Fruit fly (Drosophila melanogaster) whole organism, embryonic: ENCODE results near the gene CG15498.
A peak's percentile ranks its signal among the peaks of the same experiment; 100 is the strongest.

ENCODE experiments used
- Abd-B ChIP-seq: fragments of 200-800 bp; sonication (Bioruptor generic); optimal IDR thresholded peaks from 2 replicates; lab custom pipeline; 2018; ENCODE audit warnings: missing biosample characterization, mild to moderate bottlenecking, missing genetic modification characterization, moderate library complexity
- Antp ChIP-seq: fragments of 200-800 bp; sonication (Bioruptor generic); optimal IDR thresholded peaks from 3 replicates; lab custom pipeline; 2016; ENCODE audit warnings: missing biosample characterization, missing genetic modification characterization
- CG11723 ChIP-seq: fragments of 200-800 bp; sonication (Bioruptor generic); optimal IDR thresholded peaks from 2 replicates; lab custom pipeline; 2017; ENCODE audit warnings: missing biosample characterization, mild to moderate bottlenecking, missing genetic modification characterization
- CG12769 ChIP-seq: fragments of 200-800 bp; sonication (Bioruptor generic); optimal IDR thresholded peaks from 2 replicates; lab custom pipeline; 2019; ENCODE audit warnings: missing biosample characterization, mild to moderate bottlenecking, missing genetic modification characterization, moderate library complexity
- CG13624 ChIP-seq: fragments of 200-800 bp; sonication (Bioruptor generic); optimal IDR thresholded peaks from 2 replicates; lab custom pipeline; 2016; ENCODE audit warnings: missing biosample characterization, missing genetic modification characterization
- CG15696 ChIP-seq: fragments of 200-800 bp; sonication (Bioruptor generic); optimal IDR thresholded peaks from 2 replicates; lab custom pipeline; 2019; ENCODE audit warnings: missing biosample characterization, mild to moderate bottlenecking, missing genetic modification characterization, moderate library complexity
- CG17359 ChIP-seq: fragments of 200-800 bp; sonication (Bioruptor generic); optimal IDR thresholded peaks from 3 replicates; lab custom pipeline; 2018; ENCODE audit warnings: missing biosample characterization, mild to moderate bottlenecking, missing genetic modification characterization, moderate library complexity
- CG17385 ChIP-seq: fragments of 200-800 bp; sonication (Bioruptor generic); optimal IDR thresholded peaks from 3 replicates; lab custom pipeline; 2018; ENCODE audit warnings: missing biosample characterization, mild to moderate bottlenecking, missing genetic modification characterization
- CG2678 ChIP-seq: fragments of 200-800 bp; sonication (Bioruptor generic); optimal IDR thresholded peaks from 3 replicates; lab custom pipeline; 2019; ENCODE audit warnings: missing biosample characterization, mild to moderate bottlenecking, missing genetic modification characterization, moderate library complexity
- CG32532 ChIP-seq: fragments of 200-800 bp; sonication (Bioruptor generic); IDR thresholded peaks from 2 replicates; pipeline ENCODE4 v1.3.6; 2022; ENCODE audit warnings: missing biosample characterization, missing genetic modification characterization
- CG3847 ChIP-seq: fragments of 200-800 bp; sonication (Bioruptor generic); IDR thresholded peaks from 2 replicates; pipeline ENCODE4 v1.3.6; 2022; ENCODE audit warnings: missing biosample characterization, missing genetic modification characterization
- CG6175 ChIP-seq: fragments of 200-800 bp; sonication (Bioruptor generic); IDR thresholded peaks from 3 replicates; pipeline ENCODE4 v1.3.6; 2022; ENCODE audit warnings: missing biosample characterization, missing genetic modification characterization
- CG6689 ChIP-seq: fragments of 200-800 bp; sonication (Bioruptor generic); IDR thresholded peaks from 2 replicates; pipeline ENCODE4 v1.3.6; 2022; ENCODE audit warnings: missing biosample characterization, missing genetic modification characterization
- CG7963 ChIP-seq: fragments of 200-800 bp; sonication (Bioruptor generic); IDR thresholded peaks from 3 replicates; pipeline ENCODE4 v1.3.6; 2022; ENCODE audit warnings: missing biosample characterization, missing genetic modification characterization; ENCODE audit not compliant: partially characterized antibody
- CG9215 ChIP-seq: fragments of 200-800 bp; sonication (Bioruptor generic); IDR thresholded peaks from 2 replicates; pipeline ENCODE4 v1.3.6; 2022; ENCODE audit warnings: missing biosample characterization, missing genetic modification characterization
- CG9797 ChIP-seq: fragments of 200-800 bp; sonication (Bioruptor generic); optimal IDR thresholded peaks from 3 replicates; lab custom pipeline; 2018; ENCODE audit warnings: missing biosample characterization, mild to moderate bottlenecking, missing genetic modification characterization
- CrebB ChIP-seq: fragments of 200-800 bp; sonication (Bioruptor generic); optimal IDR thresholded peaks from 3 replicates; lab custom pipeline; 2018; ENCODE audit warnings: missing biosample characterization, mild to moderate bottlenecking, missing genetic modification characterization
- Dbx ChIP-seq: fragments of 200-800 bp; sonication (Bioruptor generic); IDR thresholded peaks from 3 replicates; pipeline ENCODE4 v1.3.6; 2022; ENCODE audit warnings: missing biosample characterization, missing genetic modification characterization
- Dfd ChIP-seq, 2 experiments: fragments of >200 bp; optimal IDR thresholded peaks; 2 replicates each; lab custom pipeline; 2017; ENCODE audit warnings: missing biosample characterization in 2 of 2, missing genetic modification characterization in 2 of 2
- Dip3 ChIP-seq: fragments of 200-800 bp; sonication (Bioruptor generic); optimal IDR thresholded peaks from 3 replicates; lab custom pipeline; 2016; ENCODE audit warnings: missing biosample characterization, missing genetic modification characterization
- Hsf ChIP-seq: fragments of 200-800 bp; sonication (Bioruptor generic); optimal IDR thresholded peaks from 3 replicates; lab custom pipeline; 2016; ENCODE audit warnings: missing biosample characterization, missing genetic modification characterization
- Lim3 ChIP-seq: fragments of 200-800 bp; sonication (Bioruptor generic); IDR thresholded peaks from 2 replicates; pipeline ENCODE4 v1.3.6; 2022; ENCODE audit warnings: missing biosample characterization, missing genetic modification characterization
- Mrtf ChIP-seq: fragments of 200-800 bp; sonication (Bioruptor generic); IDR thresholded peaks from 3 replicates; pipeline ENCODE4 v1.3.6; 2022; ENCODE audit warnings: missing biosample characterization, missing genetic modification characterization
- Nf-YC ChIP-seq: fragments of 200-800 bp; optimal IDR thresholded peaks from 3 replicates; lab custom pipeline; 2019; ENCODE audit warnings: missing biosample characterization, mild to moderate bottlenecking, missing genetic modification characterization, moderate library complexity
- Rfx ChIP-seq: fragments of 200-800 bp; sonication (Bioruptor generic); IDR thresholded peaks from 2 replicates; pipeline ENCODE4 v1.3.6; 2022; ENCODE audit warnings: missing biosample characterization, missing genetic modification characterization
- Sry-β ChIP-seq: fragments of 200-800 bp; sonication (Bioruptor generic); optimal IDR thresholded peaks from 2 replicates; lab custom pipeline; 2018; ENCODE audit warnings: missing biosample characterization, mild to moderate bottlenecking, missing genetic modification characterization, moderate library complexity
- Vsx1 ChIP-seq: fragments of 200-800 bp; sonication (Bioruptor generic); optimal IDR thresholded peaks from 2 replicates; lab custom pipeline; 2017; ENCODE audit warnings: missing biosample characterization, mild to moderate bottlenecking, missing genetic modification characterization, missing genetic modification reagents
- bsh ChIP-seq, 2 experiments: fragments of 200-800 bp; sonication (Bioruptor generic); optimal IDR thresholded peaks; 2 replicates each; lab custom pipeline; 2017 to 2018; ENCODE audit warnings: mild to moderate bottlenecking in 2 of 2, missing biosample characterization in 2 of 2, missing genetic modification characterization in 2 of 2, moderate library complexity in 1 of 2
- caup ChIP-seq: fragments of 200-800 bp; sonication (Bioruptor generic); optimal IDR thresholded peaks from 3 replicates; lab custom pipeline; 2017; ENCODE audit warnings: missing biosample characterization, mild to moderate bottlenecking, missing genetic modification characterization, moderate library complexity; ENCODE audit not compliant: severe bottlenecking
- ci ChIP-seq: fragments of 200-800 bp; sonication (Bioruptor generic); IDR thresholded peaks from 3 replicates; pipeline ENCODE4 v1.3.6; 2022; ENCODE audit warnings: missing biosample characterization, missing genetic modification characterization
- crp ChIP-seq, 2 experiments: fragments of 200-800 bp; sonication (Bioruptor generic); optimal IDR thresholded peaks; 2 replicates in 1 of 2; 3 replicates in 1 of 2; lab custom pipeline; 2017; ENCODE audit warnings: missing biosample characterization in 2 of 2, missing genetic modification characterization in 2 of 2, mild to moderate bottlenecking in 1 of 2, moderate library complexity in 1 of 2
- cwo ChIP-seq: fragments of 200-800 bp; sonication (Bioruptor generic); optimal IDR thresholded peaks from 3 replicates; lab custom pipeline; 2017; ENCODE audit warnings: missing biosample characterization, missing genetic modification characterization, mild to moderate bottlenecking, moderate library complexity, missing genetic modification reagents
- dati ChIP-seq: fragments of 200-800 bp; sonication (Bioruptor generic); IDR thresholded peaks from 2 replicates; pipeline ENCODE4 v1.3.6; 2022; ENCODE audit warnings: missing biosample characterization, missing genetic modification characterization
- disco-r ChIP-seq: fragments of 200-800 bp; sonication (Bioruptor generic); optimal IDR thresholded peaks from 2 replicates; lab custom pipeline; 2016; ENCODE audit warnings: missing biosample characterization, missing genetic modification characterization
- gsb-n ChIP-seq: fragments of 200-800 bp; sonication (Bioruptor generic); optimal IDR thresholded peaks from 3 replicates; lab custom pipeline; 2018; ENCODE audit warnings: missing biosample characterization, mild to moderate bottlenecking, missing genetic modification characterization
- kni ChIP-seq: fragments of 200-800 bp; sonication (Bioruptor generic); optimal IDR thresholded peaks from 3 replicates; lab custom pipeline; 2017; ENCODE audit warnings: mild to moderate bottlenecking, missing biosample characterization, missing genetic modification reagents, missing genetic modification characterization
- lmd ChIP-seq: fragments of 200-800 bp; sonication (Bioruptor generic); IDR thresholded peaks from 2 replicates; pipeline ENCODE4 v1.3.6; 2022; ENCODE audit warnings: missing biosample characterization, missing genetic modification characterization
- mirr ChIP-seq: fragments of 200-800 bp; sonication (Bioruptor generic); optimal IDR thresholded peaks from 3 replicates; lab custom pipeline; 2018; ENCODE audit warnings: missing biosample characterization, mild to moderate bottlenecking, missing genetic modification characterization
- p53 ChIP-seq: fragments of 200-800 bp; sonication (Bioruptor generic); optimal IDR thresholded peaks from 2 replicates; lab custom pipeline; 2016; ENCODE audit warnings: missing biosample characterization, missing genetic modification characterization
- pan ChIP-seq, 4 experiments: fragments of >200 bp in 3 of 4; fragments of 200-800 bp in 1 of 4; sonication (Bioruptor generic) in 1 of 4; optimal IDR thresholded peaks in 3 of 4; IDR thresholded peaks in 1 of 4; 2 replicates each; pipeline versions ENCODE4 v1.3.6 to Lab custom; 2017 to 2022; ENCODE audit warnings: missing biosample characterization in 2 of 4, missing genetic modification characterization in 2 of 4, mixed read lengths in 1 of 4
- run ChIP-seq: fragments of 200-800 bp; sonication (Bioruptor generic); optimal IDR thresholded peaks from 3 replicates; lab custom pipeline; 2018; ENCODE audit warnings: missing biosample characterization, mild to moderate bottlenecking, missing genetic modification characterization
- sd ChIP-seq: fragments of 200-800 bp; sonication (Bioruptor generic); optimal IDR thresholded peaks from 3 replicates; lab custom pipeline; 2018; ENCODE audit warnings: missing biosample characterization, mild to moderate bottlenecking, missing genetic modification characterization, moderate library complexity
- sima ChIP-seq: fragments of 200-800 bp; sonication (Bioruptor generic); optimal IDR thresholded peaks from 2 replicates; lab custom pipeline; 2016; ENCODE audit warnings: missing biosample characterization, missing genetic modification characterization
- slbo ChIP-seq: fragments of 200-800 bp; sonication (Bioruptor generic); IDR thresholded peaks from 2 replicates; pipeline ENCODE4 v1.3.6; 2022; ENCODE audit warnings: missing biosample characterization, missing genetic modification characterization
- stwl ChIP-seq: fragments of 200-800 bp; sonication (Bioruptor generic); optimal IDR thresholded peaks from 3 replicates; lab custom pipeline; 2018; ENCODE audit warnings: missing biosample characterization, mild to moderate bottlenecking, missing genetic modification characterization, moderate library complexity
- sug ChIP-seq: fragments of 200-800 bp; optimal IDR thresholded peaks from 2 replicates; lab custom pipeline; 2019; ENCODE audit warnings: missing biosample characterization, mild to moderate bottlenecking, missing genetic modification characterization, moderate library complexity
- tio ChIP-seq: fragments of 200-800 bp; sonication (Bioruptor generic); optimal IDR thresholded peaks from 2 replicates; lab custom pipeline; 2017; ENCODE audit warnings: missing biosample characterization, missing genetic modification characterization, inconsistent platforms
- vnd ChIP-seq: fragments of 200-800 bp; sonication (Bioruptor generic); IDR thresholded peaks from 3 replicates; pipeline ENCODE4 v1.3.6; 2022; ENCODE audit warnings: missing biosample characterization, missing genetic modification characterization; ENCODE audit not compliant: partially characterized antibody

CG15498 gene

dm6 chr3R:21584296-21584936 is 15.5 kb upstream of the CG15498 start:
- TF ChIP-seq Mrtf = no peak
- no peak for TF ChIP-seq lmd
- TF ChIP-seq Vsx1 (GFP tag; lab: Kevin White, UChicago) = no peak
- TF ChIP-seq caup (GFP tag; lab: Kevin White, UChicago) = peak; percentile 25
- no peak for TF ChIP-seq vnd
- peak; percentile 46 for TF ChIP-seq mirr (GFP tag; lab: Kevin White, UChicago)
- no peak for TF ChIP-seq dati
- TF ChIP-seq bsh (GFP tag; optimal IDR thresholded peaks at IDR 0.05; lab: Kevin White, UChicago) = no peak
- TF ChIP-seq CG9215 (GFP tag; lab: Robert Waterston, UW) = no peak
- no peak for TF ChIP-seq CG9797 (GFP tag; lab: Kevin White, UChicago)
- TF ChIP-seq sd (tag; lab: Kevin White, UChicago) = peak; percentile 65
- TF ChIP-seq kni (GFP tag; lab: Kevin White, UChicago) = no peak
- no peak for TF ChIP-seq run (tag; lab: Kevin White, UChicago)
- TF ChIP-seq Antp (GFP tag; lab: Kevin White, UChicago) = no peak
- no peak for TF ChIP-seq p53 (GFP tag; lab: Kevin White, UChicago)
- no peak for TF ChIP-seq sima (GFP tag; lab: Kevin White, UChicago)
- 0 out of 2 replicates have a peak, but pooled peaks have one; percentile 29 for TF ChIP-seq slbo (GFP tag; lab: Robert Waterston, UW)
- TF ChIP-seq Hsf = no peak
- TF ChIP-seq tio (GFP tag; lab: Kevin White, UChicago) = no peak
- no peak for TF ChIP-seq Dip3 (GFP tag; lab: Kevin White, UChicago)
- TF ChIP-seq disco-r (GFP tag; lab: Kevin White, UChicago) = no peak
- no peak for TF ChIP-seq Sry-β (GFP tag; lab: Kevin White, UChicago)
- peak; percentile 94 for TF ChIP-seq cwo
- TF ChIP-seq CG13624 (GFP tag; lab: Kevin White, UChicago) = peak; percentile 16
- TF ChIP-seq CG12769 (tag; lab: Kevin White, UChicago) = peak; percentile 45
- TF ChIP-seq CG32532 (GFP tag; lab: Robert Waterston, UW) = 0 out of 2 replicates have a peak, but pooled peaks have one; percentile 31
- no peak for TF ChIP-seq CG17359 (tag; lab: Kevin White, UChicago)
- no peak for TF ChIP-seq Lim3 (GFP tag; lab: Robert Waterston, UW)
- TF ChIP-seq ci (GFP tag; lab: Robert Waterston, UW) = 0 out of 3 replicates have a peak, but pooled peaks have one; percentile 11
- peak; percentile 2 for TF ChIP-seq CrebB (tag; lab: Kevin White, UChicago)
- no peak for TF ChIP-seq CG6689 (GFP tag; lab: Robert Waterston, UW)
- peak; percentile 68; the same call in 1 of the 3 replicates for TF ChIP-seq CG6175
- TF ChIP-seq pan (optimal IDR thresholded peaks at IDR 0.05; lab: Kevin White, UChicago) = no peak
- no peak for TF ChIP-seq pan (GFP tag; optimal IDR thresholded peaks at IDR 0.05 in 1 of 2, IDR thresholded peaks at IDR 0.05 in 1 of 2)
- no peak for TF ChIP-seq CG11723
- TF ChIP-seq CG17385 = no peak
- no peak for TF ChIP-seq gsb-n (tag; lab: Kevin White, UChicago)
- no peak for TF ChIP-seq CG7963 (GFP tag; lab: Robert Waterston, UW)
- peak; percentile 19 for TF ChIP-seq CG2678 (tag; lab: Kevin White, UChicago)
- no peak for TF ChIP-seq Abd-B
- TF ChIP-seq crp (GFP tag; optimal IDR thresholded peaks at IDR 0.05; lab: Kevin White, UChicago) = no peak
- TF ChIP-seq stwl (tag; lab: Kevin White, UChicago) = no peak
- no peak for TF ChIP-seq CG15696 (tag; lab: Kevin White, UChicago)
- TF ChIP-seq sug = peak; percentile 92
- TF ChIP-seq Dfd (GFP tag; optimal IDR thresholded peaks at IDR 0.05; lab: Kevin White, UChicago) = no peak
- 0 out of 2 replicates have a peak, but pooled peaks have one; percentile 14 for TF ChIP-seq CG3847 (GFP tag; lab: Robert Waterston, UW)
- 0 out of 3 replicates have a peak, but pooled peaks have one; percentile 42 for TF ChIP-seq Dbx
- TF ChIP-seq Rfx (GFP tag; lab: Robert Waterston, UW) = peak; percentile 26; the same call in 1 of the 2 replicates
- TF ChIP-seq Nf-YC = peak; percentile 6
